Fruit fly (Drosophila melanogaster): ENCODE data around the gene chp.
A peak's percentile ranks its signal among the peaks of the same experiment; 100 is the strongest.

The chp gene

DNA sequence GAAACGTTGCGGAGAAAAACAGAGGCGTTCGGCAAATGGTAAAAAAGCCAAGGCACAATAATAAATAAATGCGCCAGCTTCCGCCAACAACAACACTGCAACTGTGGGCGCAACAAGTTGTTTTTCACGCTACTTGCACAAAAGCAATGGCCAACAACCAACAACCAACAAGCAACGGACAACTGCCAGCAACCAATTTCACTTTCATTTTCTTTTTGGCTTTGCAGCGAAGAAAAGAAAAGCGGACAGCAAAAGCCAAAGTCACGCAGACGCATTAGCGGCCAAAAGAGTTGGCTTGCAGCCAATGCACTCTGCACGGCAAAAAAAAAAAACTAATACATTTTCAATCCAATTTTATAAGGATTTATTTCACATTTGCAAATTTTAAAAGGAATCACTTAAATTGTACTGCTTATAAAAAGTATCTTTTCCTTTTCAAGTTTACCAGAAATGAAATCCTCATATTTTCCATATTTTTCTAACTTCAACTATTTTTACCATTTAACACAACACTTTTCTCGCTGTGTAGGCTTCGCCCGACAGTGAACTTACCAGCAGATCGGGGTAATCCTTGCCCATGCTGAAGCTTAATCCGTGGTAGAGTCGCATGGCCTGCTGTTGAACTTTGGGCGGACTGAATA is 40.7 kb upstream of the chp start:
- TF ChIP-seq D1 (tag; optimal IDR thresholded peaks at IDR 0.05), result no peak
- TF ChIP-seq CG14655 (GFP tag; optimal IDR thresholded peaks at IDR 0.05), result no peak
- peak; percentile 4 for TF ChIP-seq CG34367 (tag; optimal IDR thresholded peaks at IDR 0.05)
- TF ChIP-seq CG15710 (tag; optimal IDR thresholded peaks at IDR 0.05), result no peak
- TF ChIP-seq rn (GFP tag; IDR thresholded peaks at IDR 0.05), result no peak
- no peak for TF ChIP-seq CG17806 (tag; optimal IDR thresholded peaks at IDR 0.05)
- TF ChIP-seq EcR (GFP tag; optimal IDR thresholded peaks at IDR 0.05), result no peak
- no peak for TF ChIP-seq CG9948 (tag; optimal IDR thresholded peaks at IDR 0.05)
- TF ChIP-seq Pif1A (GFP tag; optimal IDR thresholded peaks at IDR 0.05), result peak; percentile 55
- TF ChIP-seq Ets98B (GFP tag; IDR thresholded peaks at IDR 0.05), result peak; percentile 81
- TF ChIP-seq Pif1B (GFP tag; optimal IDR thresholded peaks at IDR 0.05), result peak; percentile 23
- peak; percentile 82 for TF ChIP-seq CG32121 (GFP tag; IDR thresholded peaks at IDR 0.05)
- no peak for TF ChIP-seq gl (tag; optimal IDR thresholded peaks at IDR 0.05)
- no peak for TF ChIP-seq CG8159 (tag; optimal IDR thresholded peaks at IDR 0.05)
- no peak for TF ChIP-seq Snoo (tag; optimal IDR thresholded peaks at IDR 0.05)
- TF ChIP-seq CG13204 (GFP tag; optimal IDR thresholded peaks at IDR 0.05), result no peak
- TF ChIP-seq CG12605 (GFP tag; IDR thresholded peaks at IDR 0.05), result peak; percentile 60
- peak; percentile 74; the same call in 2 of the 3 replicates for TF ChIP-seq CG4496 (GFP tag; IDR thresholded peaks at IDR 0.05)
- peak; percentile 58 for TF ChIP-seq CG8301 (tag; optimal IDR thresholded peaks at IDR 0.05)
- TF ChIP-seq CG10348 (GFP tag; IDR thresholded peaks at IDR 0.05), result no peak
- 0 out of 3 replicates have a peak, but pooled peaks have one; percentile 52 for TF ChIP-seq fd96Ca (GFP tag; IDR thresholded peaks at IDR 0.05)

DNA sequence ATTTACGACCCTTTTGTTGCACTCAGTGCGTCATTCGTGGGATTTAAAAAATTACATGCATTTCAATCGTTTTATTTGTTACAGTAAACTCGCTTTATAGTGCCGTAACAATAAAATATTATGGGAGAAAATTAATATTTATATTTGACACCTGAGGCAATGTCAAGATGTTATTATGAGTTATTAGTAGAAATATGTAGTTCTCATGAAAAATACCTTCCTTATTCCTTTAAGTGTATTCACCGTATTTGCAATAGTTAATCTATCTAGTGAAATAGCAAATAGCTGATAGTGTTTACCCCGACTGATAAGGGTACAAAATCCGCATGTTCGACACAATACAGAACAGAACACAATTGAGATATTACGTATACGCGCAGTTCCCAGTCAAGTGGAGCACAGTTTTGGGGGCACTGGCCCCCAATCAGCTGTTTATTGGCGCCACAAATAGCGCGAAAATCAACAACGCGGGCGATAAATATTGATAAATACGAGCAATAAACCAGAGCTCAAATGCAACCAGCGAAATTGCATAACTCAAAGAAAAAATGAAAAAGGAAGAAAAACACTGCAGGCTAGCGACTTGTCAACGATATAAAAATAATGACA is 40.0 kb upstream of the chp start:
- TF ChIP-seq CG12605 (GFP tag; IDR thresholded peaks at IDR 0.05), result no peak
- peak; percentile 3 for TF ChIP-seq CG34367 (tag; optimal IDR thresholded peaks at IDR 0.05)
- no peak for TF ChIP-seq Snoo (tag; optimal IDR thresholded peaks at IDR 0.05)
- TF ChIP-seq CG32121 (GFP tag; IDR thresholded peaks at IDR 0.05), result peak; percentile 21; the same call in 1 of the 2 replicates
- TF ChIP-seq EcR (GFP tag; optimal IDR thresholded peaks at IDR 0.05), result peak; percentile 32
- TF ChIP-seq Pif1A (GFP tag; optimal IDR thresholded peaks at IDR 0.05), result peak; percentile 0

DNA sequence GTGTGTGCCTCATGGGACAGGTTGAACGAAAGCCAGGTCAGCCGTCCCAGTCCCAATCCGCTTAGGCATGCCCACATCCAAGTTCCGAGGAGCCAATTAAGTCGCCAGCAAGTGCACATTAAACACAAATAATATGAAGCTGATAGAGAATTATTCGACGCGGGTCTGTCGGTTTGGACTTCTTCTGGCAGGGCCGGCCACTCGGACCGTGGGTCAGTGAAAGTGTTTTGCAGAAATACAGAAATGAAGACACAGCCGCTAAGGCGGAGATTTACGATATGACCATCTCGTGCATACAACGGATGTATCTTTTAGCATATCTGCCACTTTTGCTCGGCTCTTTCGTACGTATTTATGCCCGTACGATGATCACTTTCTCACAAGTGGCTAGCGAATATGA is 37.7 kb upstream of the chp start:
- TF ChIP-seq CG4496 (GFP tag; IDR thresholded peaks at IDR 0.05) (no peak), CG8159 (tag; optimal IDR thresholded peaks at IDR 0.05) (no peak), CG32121 (GFP tag; IDR thresholded peaks at IDR 0.05) (no peak), CG8301 (tag; optimal IDR thresholded peaks at IDR 0.05) (no peak), CG10348 (GFP tag; IDR thresholded peaks at IDR 0.05) (no peak), CG17806 (tag; optimal IDR thresholded peaks at IDR 0.05) (no peak), Snoo (tag; optimal IDR thresholded peaks at IDR 0.05) (no peak)

DNA sequence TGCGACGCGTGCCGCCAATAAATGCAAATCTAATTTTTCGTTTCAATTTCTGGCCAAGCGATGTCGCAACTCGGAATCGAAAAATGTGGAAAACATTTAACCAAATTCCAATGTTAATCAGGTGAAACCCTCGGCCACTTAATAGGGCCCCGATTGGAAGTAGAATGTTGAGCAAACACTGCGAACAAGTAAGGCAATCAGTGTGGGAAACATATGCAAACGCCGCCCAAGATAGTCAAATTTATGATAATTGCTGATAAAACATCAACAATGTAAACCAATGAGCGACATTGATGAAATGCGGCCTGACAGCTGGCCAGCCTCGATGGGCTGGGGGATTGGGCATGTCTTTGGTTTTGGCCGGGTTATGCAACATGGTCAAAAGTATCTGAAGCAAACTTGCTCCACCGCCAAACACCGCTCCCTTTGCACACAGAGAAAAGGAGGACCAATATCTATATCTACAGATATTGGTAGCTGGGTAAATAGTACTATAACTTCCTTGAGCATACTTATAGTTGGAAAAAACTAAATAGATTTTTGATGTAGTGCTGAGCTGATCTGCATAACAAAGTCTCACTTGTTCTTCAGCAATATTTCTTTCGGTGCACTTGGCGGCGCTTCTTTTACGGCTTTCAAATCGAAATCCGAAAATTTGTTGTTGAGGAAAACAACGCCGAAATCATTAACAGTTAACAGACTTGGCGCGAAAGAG is 36.9 kb upstream of the chp start:
- TF ChIP-seq CG4496 (GFP tag; IDR thresholded peaks at IDR 0.05) (peak; percentile 58; the same call in 2 of the 3 replicates), Snoo (tag; optimal IDR thresholded peaks at IDR 0.05) (peak; percentile 74), CG17806 (tag; optimal IDR thresholded peaks at IDR 0.05) (no peak), fd96Ca (GFP tag; IDR thresholded peaks at IDR 0.05) (peak; percentile 65; the same call in 2 of the 3 replicates), rn (GFP tag; IDR thresholded peaks at IDR 0.05) (no peak), gl (tag; optimal IDR thresholded peaks at IDR 0.05) (no peak), CG15710 (tag; optimal IDR thresholded peaks at IDR 0.05) (no peak), D1 (tag; optimal IDR thresholded peaks at IDR 0.05) (no peak), CG14655 (GFP tag; optimal IDR thresholded peaks at IDR 0.05) (peak; percentile 15), CG8301 (tag; optimal IDR thresholded peaks at IDR 0.05) (peak; percentile 52), CG12605 (GFP tag; IDR thresholded peaks at IDR 0.05) (no peak), CG34367 (tag; optimal IDR thresholded peaks at IDR 0.05) (no peak), CG32121 (GFP tag; IDR thresholded peaks at IDR 0.05) (peak; percentile 22; the same call in 1 of the 2 replicates), CG9948 (tag; optimal IDR thresholded peaks at IDR 0.05) (no peak), CG10348 (GFP tag; IDR thresholded peaks at IDR 0.05) (no peak), Ets98B (GFP tag; IDR thresholded peaks at IDR 0.05) (peak; percentile 40; the same call in 1 of the 2 replicates), CG8159 (tag; optimal IDR thresholded peaks at IDR 0.05) (no peak), Pif1B (GFP tag; optimal IDR thresholded peaks at IDR 0.05) (peak; percentile 60), EcR (GFP tag; optimal IDR thresholded peaks at IDR 0.05) (no peak), CG13204 (GFP tag; optimal IDR thresholded peaks at IDR 0.05) (no peak), Pif1A (GFP tag; optimal IDR thresholded peaks at IDR 0.05) (peak; percentile 58)

DNA sequence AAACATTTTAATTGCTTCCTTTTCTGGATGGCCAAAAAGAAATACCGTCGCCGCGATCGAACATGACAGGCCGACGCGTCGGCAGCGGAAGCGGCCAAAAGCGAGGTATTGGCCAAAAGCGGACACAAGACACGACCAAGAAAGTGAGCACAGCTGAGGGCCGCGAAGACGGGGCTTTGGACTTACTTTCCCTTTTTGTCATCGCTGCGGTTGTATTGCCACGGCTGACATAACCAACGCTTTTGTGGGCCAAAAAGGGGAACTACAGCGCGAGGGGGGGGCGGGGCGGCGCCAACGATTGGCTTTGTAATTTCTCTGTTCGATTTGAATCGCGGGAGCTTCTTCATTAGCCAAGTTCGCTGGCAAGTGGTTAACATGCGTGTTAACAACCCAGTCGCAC is 35.3 kb upstream of the chp start:
- TF ChIP-seq CG15710 (tag; optimal IDR thresholded peaks at IDR 0.05) (no peak), Pif1A (GFP tag; optimal IDR thresholded peaks at IDR 0.05) (no peak), CG17806 (tag; optimal IDR thresholded peaks at IDR 0.05) (no peak)
